Worm (Caenorhabditis elegans): ENCODE results near the gene F48E8.3.

F48E8.3 gene

DNA sequence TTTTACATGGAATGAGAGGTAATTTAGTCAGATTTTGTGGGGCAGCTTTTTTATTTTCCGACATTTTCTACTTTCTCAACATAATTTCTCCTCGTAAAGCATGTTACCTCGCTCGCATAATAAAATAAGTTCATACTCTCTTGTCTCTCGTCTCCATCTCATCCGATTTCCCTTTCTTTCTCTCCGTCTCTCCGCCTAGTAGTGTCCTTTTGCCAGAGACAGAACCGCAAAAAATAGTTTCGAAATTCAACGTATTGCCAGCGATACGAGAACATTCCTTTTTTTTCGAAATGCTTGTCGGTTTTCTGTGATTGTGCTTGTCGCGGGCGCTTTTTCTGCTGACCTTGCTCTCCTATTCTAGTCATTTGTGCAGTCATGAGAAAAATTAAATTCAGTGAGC, 43.0 kb downstream of the F48E8.3 start (continued):
- peak in 1 of 2 experiments; percentile 33 for TF ChIP-seq mdl-1 (tag; optimal IDR thresholded peaks at IDR 0.05)
- no peak for TF ChIP-seq fkh-10 (GFP tag; optimal IDR thresholded peaks at IDR 0.05)
- peak; percentile 34 for TF ChIP-seq lir-3 (tag; optimal IDR thresholded peaks at IDR 0.05; ENCODE audit: poor library complexity)
- TF ChIP-seq lin-13 (GFP tag; optimal IDR thresholded peaks at IDR 0.05), result peak; percentile 54
- peak; percentile 26 to 64 (median 55) for TF ChIP-seq ceh-82 (tag; optimal IDR thresholded peaks at IDR 0.05)
- TF ChIP-seq hlh-17 (GFP tag; optimal IDR thresholded peaks at IDR 0.05; ENCODE audit: borderline replicate concordance), result no peak
- TF ChIP-seq mab-9 (GFP tag; IDR thresholded peaks at IDR 0.05), result no peak
- no peak for TF ChIP-seq pag-3 (tag; optimal IDR thresholded peaks at IDR 0.05; ENCODE audit: borderline replicate concordance, insufficient read depth)
- peak; percentile 86 for TF ChIP-seq mep-1 (tag; optimal IDR thresholded peaks at IDR 0.05)
- TF ChIP-seq nhr-12 (tag; optimal IDR thresholded peaks at IDR 0.05), result no peak
- no peak for TF ChIP-seq ets-5 (GFP tag; IDR thresholded peaks at IDR 0.05)
- TF ChIP-seq irx-1 (tag; optimal IDR thresholded peaks at IDR 0.05), result peak; percentile 41
- TF ChIP-seq efl-3 (GFP tag; optimal IDR thresholded peaks at IDR 0.05), result no peak
- peak; percentile 49 for TF ChIP-seq nhr-77 (tag; optimal IDR thresholded peaks at IDR 0.05)
- peak; percentile 48 for TF ChIP-seq fkh-8 (tag; optimal IDR thresholded peaks at IDR 0.05)
- TF ChIP-seq nhr-47 (tag; optimal IDR thresholded peaks at IDR 0.05), result peak; percentile 64
- TF ChIP-seq snu-23 (GFP tag; optimal IDR thresholded peaks at IDR 0.05), result peak; percentile 77
- no peak for TF ChIP-seq ceh-90 (tag; optimal IDR thresholded peaks at IDR 0.05)
- no peak for TF ChIP-seq ztf-11 (tag; optimal IDR thresholded peaks at IDR 0.05)
- no peak for TF ChIP-seq alr-1 (tag; optimal IDR thresholded peaks at IDR 0.05; ENCODE audit: borderline replicate concordance)
- TF ChIP-seq lin-14 (GFP tag; optimal IDR thresholded peaks at IDR 0.05), result peak; percentile 83
- TF ChIP-seq lin-39 (tag; optimal IDR thresholded peaks at IDR 0.05), result no peak
- no peak for TF ChIP-seq lin-15B (tag; optimal IDR thresholded peaks at IDR 0.05)
- peak; percentile 52 for TF ChIP-seq ztf-4 (tag; optimal IDR thresholded peaks at IDR 0.05)
- peak; percentile 91 for TF ChIP-seq ama-1 (optimal IDR thresholded peaks at IDR 0.05)
- no peak for TF ChIP-seq C04F5.9 (tag; optimal IDR thresholded peaks at IDR 0.05)
- TF ChIP-seq skn-1 (tag; optimal IDR thresholded peaks at IDR 0.05), result peak; percentile 46
- no peak for TF ChIP-seq nhr-90 (tag; optimal IDR thresholded peaks at IDR 0.05; ENCODE audit: poor library complexity)
- TF ChIP-seq blmp-1 (tag; optimal IDR thresholded peaks at IDR 0.05), result peak; percentile 83
- TF ChIP-seq snpc-4 (tag; optimal IDR thresholded peaks at IDR 0.05), result peak; percentile 16

DNA sequence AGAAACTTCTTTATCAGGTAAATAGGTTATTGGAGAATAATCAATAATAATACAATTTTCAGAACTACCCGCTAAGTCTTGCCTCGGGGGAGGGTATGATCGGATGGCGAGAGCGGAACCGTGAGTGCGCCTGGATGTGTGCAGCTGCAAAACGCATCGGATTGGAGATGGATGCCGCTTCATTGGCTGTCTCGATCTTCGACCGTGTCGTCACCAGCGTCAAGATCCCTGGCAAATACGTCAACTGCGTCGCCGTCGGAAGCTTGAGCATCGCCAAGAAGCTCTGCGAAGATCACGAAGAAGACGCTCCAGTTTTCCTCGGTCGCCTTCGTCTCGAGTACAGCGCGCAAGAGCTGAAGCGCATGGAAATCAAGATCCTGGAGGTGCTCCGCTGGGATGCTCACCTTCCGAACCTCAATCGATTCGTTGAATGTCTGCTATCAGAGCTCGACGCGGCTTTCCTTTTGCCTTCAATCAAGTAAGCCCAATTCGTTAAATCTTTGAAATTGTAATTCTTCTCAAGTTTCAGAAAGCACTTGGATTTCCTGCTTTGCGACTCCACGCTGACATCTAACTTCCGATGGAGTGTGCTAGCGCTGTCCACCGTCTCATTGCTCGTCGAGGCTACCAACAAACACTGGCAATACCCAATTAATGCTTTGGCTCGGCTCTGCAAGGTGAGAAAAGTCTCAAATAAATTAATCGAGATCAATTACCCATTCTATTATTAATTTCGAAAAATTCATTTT, 43.7 kb downstream of the F48E8.3 start:
- TF ChIP-seq mdl-1 (tag; optimal IDR thresholded peaks at IDR 0.05) (no peak), nhr-85 (tag) (peak; percentile 64), irx-1 (tag; optimal IDR thresholded peaks at IDR 0.05) (no peak), ama-1 (optimal IDR thresholded peaks at IDR 0.05) (peak; percentile 7), tbx-2 (tag; optimal IDR thresholded peaks at IDR 0.05) (no peak), efl-1 (optimal IDR thresholded peaks at IDR 0.05) (no peak), efl-1 (GFP tag; optimal IDR thresholded peaks at IDR 0.05 in 1 of 2) (peak in 1 of 2 experiments; percentile 92)

DNA sequence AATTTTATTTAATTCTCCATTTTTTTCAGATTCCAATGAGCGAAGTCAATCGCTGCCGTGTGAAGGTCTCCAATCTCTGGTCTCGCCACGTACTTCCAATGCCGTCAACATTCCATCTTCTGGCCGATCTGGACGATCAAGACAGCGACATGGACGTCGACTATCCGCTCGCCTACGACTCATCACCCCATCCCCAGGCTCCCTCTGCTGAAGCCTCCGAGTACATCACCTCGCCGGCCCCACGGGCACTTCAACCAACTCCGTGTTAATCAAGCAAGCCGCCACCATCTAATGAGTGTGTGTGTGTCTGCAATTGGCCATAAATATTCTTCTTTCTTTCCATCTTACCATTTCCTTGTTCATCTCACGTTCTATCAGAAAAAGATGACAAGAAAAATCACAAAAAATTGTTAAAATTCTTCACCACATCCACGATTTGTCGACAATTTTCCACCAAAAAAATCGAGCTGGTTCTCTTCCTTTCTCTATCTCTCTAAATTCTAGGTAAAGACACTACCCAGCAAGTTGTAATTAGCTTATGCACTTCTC, 44.4 kb downstream of the F48E8.3 start:
- no peak for TF ChIP-seq mep-1 (tag; optimal IDR thresholded peaks at IDR 0.05)
- TF ChIP-seq ets-5 (GFP tag; IDR thresholded peaks at IDR 0.05), result no peak
- TF ChIP-seq nhr-84 (tag; optimal IDR thresholded peaks at IDR 0.05), result no peak
- no peak for TF ChIP-seq efl-1 (optimal IDR thresholded peaks at IDR 0.05)
- peak in 1 of 2 experiments; percentile 90 for TF ChIP-seq efl-1 (GFP tag; optimal IDR thresholded peaks at IDR 0.05 in 1 of 2)
- no peak for TF ChIP-seq nhr-47 (tag; optimal IDR thresholded peaks at IDR 0.05)
- TF ChIP-seq skn-1 (tag; optimal IDR thresholded peaks at IDR 0.05), result no peak
- no peak for TF ChIP-seq swsn-7 (tag; optimal IDR thresholded peaks at IDR 0.05)
- no peak for TF ChIP-seq pag-3 (tag; optimal IDR thresholded peaks at IDR 0.05; ENCODE audit: borderline replicate concordance, insufficient read depth)
- TF ChIP-seq rnt-1 (tag; optimal IDR thresholded peaks at IDR 0.05), result no peak
- TF ChIP-seq hlh-4 (tag; optimal IDR thresholded peaks at IDR 0.05), result no peak
- no peak for TF ChIP-seq nhr-12 (tag; optimal IDR thresholded peaks at IDR 0.05)
- TF ChIP-seq nhr-85 (tag), result no peak
- no peak for TF ChIP-seq pax-3 (tag; optimal IDR thresholded peaks at IDR 0.05)
- TF ChIP-seq lir-3 (tag; optimal IDR thresholded peaks at IDR 0.05; ENCODE audit: poor library complexity), result peak; percentile 5
- TF ChIP-seq lin-13 (GFP tag; optimal IDR thresholded peaks at IDR 0.05), result no peak
- no peak for TF ChIP-seq sup-37 (GFP tag; optimal IDR thresholded peaks at IDR 0.05)
- no peak for TF ChIP-seq nhr-71 (tag; optimal IDR thresholded peaks at IDR 0.05)
- no peak for TF ChIP-seq pqm-1 (tag; optimal IDR thresholded peaks at IDR 0.05)
- no peak for TF ChIP-seq nhr-76 (tag; optimal IDR thresholded peaks at IDR 0.05)
- no peak for TF ChIP-seq C04F5.9 (tag; optimal IDR thresholded peaks at IDR 0.05)
- TF ChIP-seq fkh-10 (GFP tag; optimal IDR thresholded peaks at IDR 0.05), result no peak
- TF ChIP-seq aly-2 (tag; optimal IDR thresholded peaks at IDR 0.05), result peak; percentile 76
- TF ChIP-seq unc-30 (tag; optimal IDR thresholded peaks at IDR 0.05), result no peak
